Fruit fly (Drosophila melanogaster) whole organism, larva: Measurements from ENCODE around the gene CG7139.

Source experiments
- noc ChIP-seq: fragments of 200-800 bp; sonication (Bioruptor generic); optimal IDR thresholded peaks from 3 replicates; lab custom pipeline; 2019; ENCODE audit warnings: missing biosample characterization, mild to moderate bottlenecking, missing genetic modification characterization, moderate library complexity

Gene CG7139

dm6 chr3L:22063833-22064232 lies 7.8 kb downstream of the CG7139 start:
- TF ChIP-seq noc (tag; lab: Kevin White, UChicago) = no peak

DNA sequence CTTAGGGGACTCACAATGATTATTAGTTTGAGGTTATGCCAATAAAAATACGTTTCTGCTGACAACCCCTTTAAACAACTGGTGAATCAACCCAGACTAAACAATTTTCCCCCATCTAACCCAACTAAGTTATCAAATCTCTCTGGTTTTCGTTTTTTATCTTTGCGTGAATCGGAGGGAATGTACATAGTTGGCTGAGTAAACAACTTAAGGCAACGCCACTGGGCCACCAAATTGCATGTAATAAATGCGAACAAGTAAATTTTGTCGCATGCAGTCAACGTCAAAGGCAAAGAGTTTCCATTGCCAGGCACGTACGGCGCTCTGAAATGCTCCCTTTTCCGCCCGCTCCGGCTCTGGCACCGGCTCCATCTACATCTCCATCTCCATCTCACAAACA lies 18.3 kb downstream of the CG7139 start:
- TF ChIP-seq noc (tag; lab: Kevin White, UChicago) = no peak

- no peak for TF ChIP-seq noc (tag; lab: Kevin White, UChicago)
Observed at dm6 chr3L:22051152-22051551, 20.5 kb downstream of the CG7139 start.

DNA sequence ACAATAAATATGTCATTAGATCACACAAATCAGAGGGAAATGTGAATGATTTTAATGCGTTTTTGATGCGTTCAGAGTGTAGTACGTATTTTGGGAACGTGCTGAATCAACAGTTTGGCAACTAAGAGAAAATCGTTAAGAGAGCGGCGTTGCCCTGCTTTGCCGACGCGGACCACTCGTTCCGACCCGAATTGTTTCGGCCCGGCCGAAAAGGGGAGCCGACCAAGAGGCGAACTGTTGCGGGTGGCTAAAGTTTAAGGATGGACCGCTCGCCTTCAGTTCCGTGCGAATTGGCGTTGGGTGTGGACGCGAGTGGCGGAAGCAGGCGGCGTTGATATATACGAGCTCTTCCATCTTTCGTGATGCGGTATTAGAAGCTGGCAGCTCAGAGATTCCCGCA lies 36.9 kb downstream of the CG7139 start, which contains the start of gene Oct-TyrR:
Gene Oct-TyrR, plus strand, starts transcription at position 287 of the 400 bp plus-strand sequence.
- TF ChIP-seq noc (tag; lab: Kevin White, UChicago) = no peak

DNA sequence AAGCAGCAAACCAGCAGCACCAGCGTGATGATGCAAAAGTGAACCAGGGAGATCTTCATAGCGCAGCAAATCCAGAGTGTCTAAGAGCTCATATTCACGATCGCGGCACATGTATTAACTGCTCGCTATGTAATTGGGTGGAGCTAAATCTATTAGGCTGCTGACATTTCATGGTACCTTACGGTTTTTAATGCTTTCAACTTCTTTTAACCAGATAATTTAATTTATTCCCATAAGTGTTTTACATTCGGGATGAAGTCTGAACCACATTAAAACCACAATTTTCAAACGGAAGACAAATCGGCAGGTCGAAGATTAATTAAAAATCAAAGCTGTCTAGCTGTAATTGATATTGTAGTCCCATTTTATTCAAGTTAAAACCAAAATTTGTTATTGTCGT lies 42.0 kb downstream of the CG7139 start, which contains the start of gene CG43392:
Gene CG43392, minus strand, starts transcription at position 101 of the 400 bp plus-strand sequence.
- TF ChIP-seq noc (tag; lab: Kevin White, UChicago) = no peak

dm6 chr3L:22028225-22028624 lies 43.4 kb downstream of the CG7139 start, which contains the start of gene CG7140:
TSS of gene CG7140 (minus strand) at chr3L:22028325.
- no peak for TF ChIP-seq noc (tag; lab: Kevin White, UChicago)
